Fruit fly (Drosophila melanogaster) whole organism, prepupa: Measurements from ENCODE around the gene CG42266.

Experiments
- CG16779 ChIP-seq: fragments of 200-800 bp; sonication (Bioruptor generic); optimal IDR thresholded peaks from 3 replicates; lab custom pipeline; 2017; ENCODE audit warnings: missing biosample characterization, mild to moderate bottlenecking, missing genetic modification characterization
- CG32006 ChIP-seq: fragments of 200-800 bp; sonication (Bioruptor generic); optimal IDR thresholded peaks from 3 replicates; lab custom pipeline; 2017; ENCODE audit warnings: missing biosample characterization, mild to moderate bottlenecking, missing genetic modification characterization
- CG8319 ChIP-seq: fragments of 200-800 bp; sonication (Bioruptor generic); optimal IDR thresholded peaks from 3 replicates; lab custom pipeline; 2016; ENCODE audit warnings: missing biosample characterization, missing genetic modification characterization
- Gug ChIP-seq: fragments of 200-800 bp; sonication (Bioruptor generic); IDR thresholded peaks from 2 replicates; pipeline ENCODE4 v1.3.6; 2022; ENCODE audit warnings: missing biosample characterization, missing genetic modification characterization
- Hr39 ChIP-seq: fragments of 200-800 bp; sonication (Bioruptor generic); optimal IDR thresholded peaks from 2 replicates; lab custom pipeline; 2016; ENCODE audit warnings: missing biosample characterization, missing genetic modification characterization
- net ChIP-seq: fragments of 200-800 bp; sonication (Bioruptor generic); optimal IDR thresholded peaks from 3 replicates; lab custom pipeline; 2016; ENCODE audit warnings: missing biosample characterization, missing genetic modification characterization
- ss ChIP-seq, 2 experiments: fragments of 200-800 bp; sonication (Bioruptor generic); optimal IDR thresholded peaks; 2 replicates in 1 of 2; 3 replicates in 1 of 2; lab custom pipeline; 2017 to 2018; ENCODE audit warnings: mild to moderate bottlenecking in 2 of 2, missing biosample characterization in 2 of 2, missing genetic modification characterization in 2 of 2, moderate library complexity in 1 of 2
- vri ChIP-seq: fragments of 200-800 bp; sonication (Bioruptor generic); optimal IDR thresholded peaks from 3 replicates; lab custom pipeline; 2016; ENCODE audit warnings: missing biosample characterization, mild to moderate bottlenecking, missing genetic modification characterization

dm6 chr2L:16315844-16316243, 24.3 kb downstream of the CG42266 start:
- no peak for TF ChIP-seq CG16779 (tag; lab: Kevin White, UChicago)
- no peak for TF ChIP-seq ss (GFP tag; optimal IDR thresholded peaks at IDR 0.05; lab: Kevin White, UChicago)
- TF ChIP-seq Hr39 (GFP tag; lab: Kevin White, UChicago): no peak
- no peak for TF ChIP-seq Gug (GFP tag; lab: Robert Waterston, UW)
- TF ChIP-seq vri (GFP tag; lab: Kevin White, UChicago): no peak
- TF ChIP-seq net (GFP tag; lab: Kevin White, UChicago): no peak
- no peak for TF ChIP-seq CG32006 (GFP tag; lab: Kevin White, UChicago)
- TF ChIP-seq CG8319 (GFP tag; lab: Kevin White, UChicago): no peak
